Fruit fly (Drosophila melanogaster) whole organism, prepupa: Measurements from ENCODE around the gene CG13071.

Experiments
- CG10631 ChIP-seq: fragments of 200-800 bp; sonication (Bioruptor generic); optimal IDR thresholded peaks from 2 replicates; lab custom pipeline; 2016; ENCODE audit warnings: missing biosample characterization, missing genetic modification characterization
- CG16779 ChIP-seq: fragments of 200-800 bp; sonication (Bioruptor generic); optimal IDR thresholded peaks from 3 replicates; lab custom pipeline; 2017; ENCODE audit warnings: missing biosample characterization, mild to moderate bottlenecking, missing genetic modification characterization
- CG4318 ChIP-seq: fragments of 200-800 bp; sonication (Bioruptor generic); optimal IDR thresholded peaks from 3 replicates; lab custom pipeline; 2017; ENCODE audit warnings: missing biosample characterization, mild to moderate bottlenecking, missing genetic modification characterization
- cyc ChIP-seq: fragments of 200-800 bp; sonication (Bioruptor generic); optimal IDR thresholded peaks from 3 replicates; lab custom pipeline; 2016; ENCODE audit warnings: missing biosample characterization, missing genetic modification characterization
- topi ChIP-seq: fragments of 200-800 bp; sonication (Bioruptor generic); optimal IDR thresholded peaks from 3 replicates; lab custom pipeline; 2016; ENCODE audit warnings: missing biosample characterization, missing genetic modification characterization

DNA sequence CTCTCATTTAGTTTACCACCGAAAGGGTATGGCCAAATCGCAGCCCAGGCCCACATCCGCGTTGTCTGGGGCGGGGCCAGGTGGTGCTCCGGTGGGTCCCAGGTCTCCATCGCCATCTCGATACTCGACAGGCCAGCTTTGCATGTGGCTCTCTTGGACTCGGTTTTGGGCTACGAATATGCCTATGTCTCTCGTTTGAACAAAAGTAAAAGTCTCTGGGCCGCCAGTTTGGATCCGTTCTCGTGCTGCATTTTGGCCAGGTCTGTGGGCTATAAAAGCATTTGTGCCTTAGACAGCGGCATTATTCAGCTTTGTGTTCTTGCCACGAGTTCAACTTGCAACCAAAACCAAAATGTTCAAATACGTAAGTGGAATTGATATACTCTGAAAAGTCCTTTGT lies 14.6 kb downstream of the CG13071 start, which contains the start of gene CG13065:
- no peak for TF ChIP-seq CG10631 (GFP tag; lab: Kevin White, UChicago)
- no peak for TF ChIP-seq topi
- no peak for TF ChIP-seq CG4318 (GFP tag; lab: Kevin White, UChicago)
- no peak for TF ChIP-seq CG16779 (tag; lab: Kevin White, UChicago)
- no peak for TF ChIP-seq cyc (GFP tag; lab: Kevin White, UChicago)
